Fruit fly (Drosophila melanogaster): ENCODE measurements around the gene mth.

The mth gene

dm6 chr3L:324486-324885 lies 22.3 kb downstream of the mth start, which contains the start of gene CG32344 (continued):
- TF ChIP-seq bbx (GFP tag; IDR thresholded peaks at IDR 0.05; ENCODE audit: partially characterized antibody) (peak; percentile 58; the same call in 1 of the 2 replicates), fd3F (GFP tag; optimal IDR thresholded peaks at IDR 0.05) (no peak), Max (GFP tag; optimal IDR thresholded peaks at IDR 0.05) (peak; percentile 93), sug (tag; optimal IDR thresholded peaks at IDR 0.05) (peak; percentile 27), Oaz (GFP tag; IDR thresholded peaks at IDR 0.05) (no peak), sqz (GFP tag; optimal IDR thresholded peaks at IDR 0.05) (peak; percentile 85), lbe (GFP tag; optimal IDR thresholded peaks at IDR 0.05) (peak; percentile 41), aop (GFP tag; IDR thresholded peaks at IDR 0.05) (no peak), dimm (GFP tag; IDR thresholded peaks at IDR 0.05) (no peak), Bgb (GFP tag; IDR thresholded peaks at IDR 0.05; ENCODE audit: partially characterized antibody) (peak; percentile 74), MESR4 (GFP tag; optimal IDR thresholded peaks at IDR 0.05) (peak; percentile 58), CG2129 (GFP tag; IDR thresholded peaks at IDR 0.05; ENCODE audit: partially characterized antibody) (peak; percentile 47), CG11093 (GFP tag; IDR thresholded peaks at IDR 0.05) (no peak), pzg (GFP tag; optimal IDR thresholded peaks at IDR 0.05) (peak; percentile 79), HmgZ (tag; optimal IDR thresholded peaks at IDR 0.05) (peak; percentile 57), tgo (GFP tag; IDR thresholded peaks at IDR 0.05) (no peak), phol (tag; optimal IDR thresholded peaks at IDR 0.05) (peak; percentile 27), fd96Cb (tag; optimal IDR thresholded peaks at IDR 0.05) (no peak), Oli (tag; optimal IDR thresholded peaks at IDR 0.05) (no peak), Elba2 (GFP tag; optimal IDR thresholded peaks at IDR 0.05) (no peak), bsh (GFP tag; optimal IDR thresholded peaks at IDR 0.05) (no peak), Hand (GFP tag; optimal IDR thresholded peaks at IDR 0.05) (no peak), MBD-R2 (GFP tag; IDR thresholded peaks at IDR 0.05) (peak; percentile 62; the same call in 1 of the 2 replicates), sc (optimal IDR thresholded peaks at IDR 0.05) (no peak), sc (GFP tag; optimal IDR thresholded peaks at IDR 0.05) (no peak), gfzf (GFP tag; optimal IDR thresholded peaks at IDR 0.05) (peak; percentile 83), CG17361 (GFP tag; IDR thresholded peaks at IDR 0.05) (0 out of 3 replicates have a peak, but pooled peaks have one; percentile 24), ab (GFP tag; optimal IDR thresholded peaks at IDR 0.05) (no peak), kay (GFP tag; optimal IDR thresholded peaks at IDR 0.05) (peak; percentile 50), her (GFP tag; optimal IDR thresholded peaks at IDR 0.05) (peak; percentile 21), ATbp (GFP tag; optimal IDR thresholded peaks at IDR 0.05) (no peak), CG11696 (GFP tag; IDR thresholded peaks at IDR 0.05) (no peak), Nf-YC (tag; optimal IDR thresholded peaks at IDR 0.05) (peak; percentile 17), p53 (GFP tag; optimal IDR thresholded peaks at IDR 0.05) (no peak), org-1 (GFP tag; optimal IDR thresholded peaks at IDR 0.05) (no peak), ap (GFP tag; IDR thresholded peaks at IDR 0.05) (no peak), Pdp1 (GFP tag; optimal IDR thresholded peaks at IDR 0.05) (peak in 1 of 2 experiments; percentile 8), disco-r (GFP tag; optimal IDR thresholded peaks at IDR 0.05) (no peak), unc-4 (GFP tag; IDR thresholded peaks at IDR 0.05; ENCODE audit: partially characterized antibody) (peak; percentile 81), luna (GFP tag; optimal IDR thresholded peaks at IDR 0.05) (no peak), GATAe (GFP tag; conservative IDR thresholded peaks at IDR 0.05) (no peak), sens (GFP tag) (peak; percentile 57), Deaf1 (tag; optimal IDR thresholded peaks at IDR 0.05) (no peak), gro (GFP tag; optimal IDR thresholded peaks at IDR 0.05) (peak; percentile 12), BtbVII (GFP tag; optimal IDR thresholded peaks at IDR 0.05) (no peak), Xrp1 (GFP tag; IDR thresholded peaks at IDR 0.05) (no peak), eve (GFP tag; optimal IDR thresholded peaks at IDR 0.05) (no peak), hbn (GFP tag; IDR thresholded peaks at IDR 0.05; ENCODE audit: partially characterized antibody) (peak; percentile 74; the same call in 1 of the 2 replicates), Doc3 (GFP tag; IDR thresholded peaks at IDR 0.05; ENCODE audit: partially characterized antibody) (peak; percentile 56; the same call in 2 of the 3 replicates), CG15514 (GFP tag; optimal IDR thresholded peaks at IDR 0.05) (peak; percentile 17), CG17568 (GFP tag; optimal IDR thresholded peaks at IDR 0.05) (no peak)
